Fruit fly (Drosophila melanogaster) whole organism, wandering third instar larva: Measurements from ENCODE around the gene CG14866.
A peak's percentile ranks its signal among the peaks of the same experiment; 100 is the strongest.

Experiments
- Abd-B ChIP-seq: fragments of >200 bp; optimal IDR thresholded peaks from 2 replicates; lab custom pipeline; 2017; ENCODE audit warnings: missing biosample characterization, missing genetic modification characterization
- CG32264 ChIP-seq: fragments of 200-800 bp; sonication (Bioruptor generic); optimal IDR thresholded peaks from 2 replicates; lab custom pipeline; 2016; ENCODE audit warnings: missing biosample characterization, missing genetic modification characterization
- CG9705 ChIP-seq: fragments of 200-800 bp; sonication (Bioruptor generic); optimal IDR thresholded peaks from 2 replicates; lab custom pipeline; 2018; ENCODE audit warnings: missing biosample characterization, mild to moderate bottlenecking, missing genetic modification characterization
- CrebA ChIP-seq: fragments of 200-800 bp; sonication (Bioruptor generic); optimal IDR thresholded peaks from 2 replicates; lab custom pipeline; 2016; ENCODE audit warnings: missing biosample characterization, mild to moderate bottlenecking, missing genetic modification characterization, borderline replicate concordance
- Dif ChIP-seq: fragments of 200-275, 200-300 bp; sonication (Bioruptor generic); optimal IDR thresholded peaks from 2 replicates; lab custom pipeline; 2018; ENCODE audit warnings: missing biosample characterization, missing genetic modification characterization; ENCODE audit not compliant: partially characterized antibody
- GATAd ChIP-seq: sonication (Bioruptor generic); optimal IDR thresholded peaks from 2 replicates; lab custom pipeline; 2016; ENCODE audit warnings: missing biosample characterization, missing genetic modification characterization
- HLH106 ChIP-seq: fragments of 200-800 bp; optimal IDR thresholded peaks from 3 replicates; lab custom pipeline; 2019; ENCODE audit warnings: missing biosample characterization, mild to moderate bottlenecking, missing genetic modification characterization, moderate library complexity
- Hr78 ChIP-seq: fragments of >200 bp; optimal IDR thresholded peaks from 2 replicates; lab custom pipeline; 2017; ENCODE audit warnings: missing biosample characterization, missing genetic modification characterization
- Hr83 ChIP-seq: fragments of 200-300 bp; sonication (Bioruptor generic); optimal IDR thresholded peaks from 2 replicates; lab custom pipeline; 2016; ENCODE audit warnings: missing biosample characterization, mild to moderate bottlenecking, missing genetic modification characterization, moderate library complexity; ENCODE audit not compliant: poor library complexity, severe bottlenecking
- Jra ChIP-seq: sonication (Bioruptor generic); optimal IDR thresholded peaks from 2 replicates; lab custom pipeline; 2016; ENCODE audit warnings: missing biosample characterization, missing genetic modification characterization
- Mio ChIP-seq: sonication (Bioruptor generic); optimal IDR thresholded peaks from 2 replicates; lab custom pipeline; 2016; ENCODE audit warnings: missing biosample characterization, missing genetic modification characterization
- Myc ChIP-seq: fragments of >200 bp; optimal IDR thresholded peaks from 2 replicates; lab custom pipeline; 2017
- N ChIP-seq: fragments of >200 bp; optimal IDR thresholded peaks from 2 replicates; lab custom pipeline; 2018; ENCODE audit warnings: missing biosample characterization, missing external identifiers, missing genetic modification characterization
- OdsH ChIP-seq: fragments of 200-800 bp; sonication (Bioruptor generic); optimal IDR thresholded peaks from 2 replicates; lab custom pipeline; 2016; ENCODE audit warnings: missing biosample characterization, mild to moderate bottlenecking, missing genetic modification characterization
- Rel ChIP-seq, 2 experiments: fragments of 200-800 bp; sonication (Bioruptor generic) in 1 of 2; optimal IDR thresholded peaks; 2 replicates in 1 of 2; 3 replicates in 1 of 2; lab custom pipeline; 2016 to 2019; ENCODE audit warnings: mild to moderate bottlenecking in 2 of 2, missing biosample characterization in 2 of 2, missing genetic modification characterization in 2 of 2, moderate library complexity in 1 of 2
- Sp1 ChIP-seq: fragments of 200-800 bp; sonication (Bioruptor generic); optimal IDR thresholded peaks from 3 replicates; lab custom pipeline; 2019; ENCODE audit warnings: missing biosample characterization, mild to moderate bottlenecking, missing genetic modification characterization, moderate library complexity
- Vsx2 ChIP-seq: fragments of 200-300, 225-300 bp; sonication (Bioruptor generic); optimal IDR thresholded peaks from 2 replicates; lab custom pipeline; 2018; ENCODE audit warnings: missing biosample characterization, missing genetic modification characterization; ENCODE audit not compliant: partially characterized antibody
- br ChIP-seq: fragments of 200-800 bp; sonication (Bioruptor generic); optimal IDR thresholded peaks from 2 replicates; lab custom pipeline; 2016; ENCODE audit warnings: missing biosample characterization, missing genetic modification characterization
- brk ChIP-seq: fragments of 200-800 bp; sonication (Bioruptor generic); optimal IDR thresholded peaks from 2 replicates; lab custom pipeline; 2016; ENCODE audit warnings: missing biosample characterization, mild to moderate bottlenecking, missing genetic modification characterization
- dl ChIP-seq, 2 experiments: fragments of 175-275, 200-275 bp in 1 of 2; fragments of 200-275 bp in 1 of 2; sonication (Bioruptor generic); optimal IDR thresholded peaks; lab custom pipeline; 2018; ENCODE audit warnings: mild to moderate bottlenecking in 2 of 2, missing biosample characterization in 2 of 2, missing genetic modification characterization in 2 of 2, moderate library complexity in 2 of 2; ENCODE audit not compliant: partially characterized antibody in 2 of 2, insufficient read depth in 1 of 2
- dmrt93B ChIP-seq: fragments of 200-800 bp; sonication (Bioruptor generic); optimal IDR thresholded peaks from 2 replicates; lab custom pipeline; 2018; ENCODE audit warnings: missing biosample characterization, mild to moderate bottlenecking, missing genetic modification characterization
- dsf ChIP-seq: sonication (Bioruptor generic); optimal IDR thresholded peaks from 2 replicates; lab custom pipeline; 2016; ENCODE audit warnings: missing biosample characterization, missing genetic modification characterization, borderline replicate concordance
- ey ChIP-seq: fragments of 200-800 bp; sonication (Bioruptor generic); optimal IDR thresholded peaks from 2 replicates; lab custom pipeline; 2016; ENCODE audit warnings: missing biosample characterization, missing genetic modification characterization
- foxo ChIP-seq, 2 experiments: fragments of 200-800 bp; sonication (Bioruptor generic); optimal IDR thresholded peaks; 2 replicates in 1 of 2; 3 replicates in 1 of 2; lab custom pipeline; 2016 to 2017; ENCODE audit warnings: missing biosample characterization in 2 of 2, missing genetic modification characterization in 2 of 2
- fru ChIP-seq: fragments of 200-800 bp; sonication (Bioruptor generic); optimal IDR thresholded peaks from 3 replicates; lab custom pipeline; 2016; ENCODE audit warnings: missing biosample characterization, mild to moderate bottlenecking, missing genetic modification characterization
- h ChIP-seq: fragments of 200-800 bp; sonication (Bioruptor generic); optimal IDR thresholded peaks from 3 replicates; lab custom pipeline; 2016; ENCODE audit warnings: missing biosample characterization, mild to moderate bottlenecking, missing genetic modification characterization
- jim ChIP-seq: fragments of 175-275, 200-325 bp; sonication (Bioruptor generic); optimal IDR thresholded peaks from 2 replicates; lab custom pipeline; 2016; ENCODE audit warnings: missing biosample characterization, mild to moderate bottlenecking, missing genetic modification characterization
- lola ChIP-seq: fragments of >200 bp; optimal IDR thresholded peaks from 2 replicates; lab custom pipeline; 2017; ENCODE audit warnings: missing biosample characterization, missing genetic modification characterization
- pan ChIP-seq: fragments of >200 bp; optimal IDR thresholded peaks from 2 replicates; lab custom pipeline; 2017
- psq ChIP-seq: fragments of 200-800 bp; sonication (Bioruptor generic); optimal IDR thresholded peaks from 3 replicates; lab custom pipeline; 2017; ENCODE audit warnings: missing biosample characterization, mild to moderate bottlenecking, missing genetic modification characterization, moderate library complexity
- rgr ChIP-seq: fragments of 200-800 bp; sonication (Bioruptor generic); optimal IDR thresholded peaks from 3 replicates; lab custom pipeline; 2016; ENCODE audit warnings: missing biosample characterization, mild to moderate bottlenecking, missing genetic modification characterization
- sage ChIP-seq: fragments of 200-800 bp; sonication (Bioruptor generic); optimal IDR thresholded peaks from 2 replicates; lab custom pipeline; 2016; ENCODE audit warnings: missing biosample characterization, mild to moderate bottlenecking, missing genetic modification characterization
- sv ChIP-seq: fragments of 200-800 bp; sonication (Bioruptor generic); optimal IDR thresholded peaks from 3 replicates; lab custom pipeline; 2016; ENCODE audit warnings: missing biosample characterization, missing genetic modification characterization
- tai ChIP-seq: sonication (Bioruptor generic); optimal IDR thresholded peaks from 2 replicates; lab custom pipeline; 2016; ENCODE audit warnings: missing biosample characterization, missing genetic modification characterization
- usp ChIP-seq: fragments of >200 bp; optimal IDR thresholded peaks from 2 replicates; lab custom pipeline; 2017; ENCODE audit warnings: missing biosample characterization, missing genetic modification characterization
- woc ChIP-seq: sonication (Bioruptor generic); optimal IDR thresholded peaks from 2 replicates; lab custom pipeline; 2016; ENCODE audit warnings: missing biosample characterization, mild to moderate bottlenecking, missing genetic modification characterization

CG14866 gene

dm6 chr3R:15287763-15288162 lies 28.5 kb upstream of the CG14866 start:
- TF ChIP-seq HLH106 (tag; lab: Kevin White, UChicago), result peak; percentile 30
- peak; percentile 68 to 71 for TF ChIP-seq dl (GFP tag; optimal IDR thresholded peaks at IDR 0.05; lab: Kevin White, UChicago; ENCODE audit: insufficient read depth in 1 of 2, partially characterized antibody in 2 of 2)
- no peak for TF ChIP-seq dsf (GFP tag; lab: Kevin White, UChicago)
- no peak for TF ChIP-seq br (GFP tag; lab: Kevin White, UChicago)
- no peak for TF ChIP-seq brk (GFP tag; lab: Kevin White, UChicago)
- peak; percentile 36 for TF ChIP-seq rgr
- TF ChIP-seq fru, result no peak
- no peak for TF ChIP-seq Rel (GFP tag; optimal IDR thresholded peaks at IDR 0.05; lab: Kevin White, UChicago)
- TF ChIP-seq Rel (tag; optimal IDR thresholded peaks at IDR 0.05; lab: Kevin White, UChicago), result peak; percentile 39
- peak; percentile 5 for TF ChIP-seq h (GFP tag; lab: Kevin White, UChicago)
- no peak for TF ChIP-seq Mio (GFP tag; lab: Kevin White, UChicago)
- no peak for TF ChIP-seq jim
- no peak for TF ChIP-seq N (GFP tag; lab: Kevin White, UChicago)
- peak; percentile 76 for TF ChIP-seq Vsx2 (GFP tag; lab: Kevin White, UChicago)
- no peak for TF ChIP-seq dmrt93B (GFP tag; lab: Kevin White, UChicago)
- TF ChIP-seq sv (GFP tag; lab: Kevin White, UChicago), result no peak
- TF ChIP-seq Hr78 (GFP tag; lab: Kevin White, UChicago), result no peak
- TF ChIP-seq lola (GFP tag; lab: Kevin White, UChicago), result no peak
- TF ChIP-seq Myc, result peak; percentile 73
- peak; percentile 86 for TF ChIP-seq Dif
- peak in 1 of 2 experiments; percentile 14 for TF ChIP-seq foxo (GFP tag; optimal IDR thresholded peaks at IDR 0.05; lab: Kevin White, UChicago)

- TF ChIP-seq GATAd (no peak), sv (GFP tag; lab: Kevin White, UChicago) (no peak), CG9705 (GFP tag; lab: Kevin White, UChicago) (no peak), br (GFP tag; lab: Kevin White, UChicago) (no peak), Vsx2 (GFP tag; lab: Kevin White, UChicago) (no peak), dl (GFP tag; optimal IDR thresholded peaks at IDR 0.05; lab: Kevin White, UChicago; ENCODE audit: insufficient read depth in 1 of 2, partially characterized antibody in 2 of 2) (no peak), fru (no peak), lola (GFP tag; lab: Kevin White, UChicago) (no peak), usp (GFP tag; lab: Kevin White, UChicago) (no peak), sage (GFP tag; lab: Kevin White, UChicago) (no peak), Dif (no peak), CrebA (GFP tag; lab: Kevin White, UChicago) (no peak), psq (GFP tag; lab: Kevin White, UChicago) (no peak), dsf (GFP tag; lab: Kevin White, UChicago) (no peak), tai (GFP tag; lab: Kevin White, UChicago) (no peak), OdsH (GFP tag; lab: Kevin White, UChicago) (no peak), Abd-B (GFP tag; lab: Kevin White, UChicago) (no peak)
Observed at dm6 chr3R:15288802-15289201, 27.5 kb upstream of the CG14866 start.

- TF ChIP-seq Dif (no peak), brk (GFP tag; lab: Kevin White, UChicago) (no peak)
Observed at dm6 chr3R:15289828-15290641, 26.2 kb upstream of the CG14866 start.

dm6 chr3R:15290642-15291118 lies 25.6 kb upstream of the CG14866 start, which contains the start of gene CG45218:
Gene CG45218 (minus strand): TSS chr3R:15290799.
- TF ChIP-seq Hr78 (GFP tag; lab: Kevin White, UChicago), result no peak
- TF ChIP-seq CG32264 (GFP tag; lab: Kevin White, UChicago), result no peak
- TF ChIP-seq OdsH (GFP tag; lab: Kevin White, UChicago), result peak; percentile 19
- no peak for TF ChIP-seq ey (GFP tag; lab: Kevin White, UChicago)
- TF ChIP-seq CG9705 (GFP tag; lab: Kevin White, UChicago), result no peak
- TF ChIP-seq Vsx2 (GFP tag; lab: Kevin White, UChicago), result peak; percentile 21
- no peak for TF ChIP-seq Sp1
- peak in 1 of 2 experiments; percentile 23 for TF ChIP-seq foxo (GFP tag; optimal IDR thresholded peaks at IDR 0.05; lab: Kevin White, UChicago)
- TF ChIP-seq N (GFP tag; lab: Kevin White, UChicago), result peak; percentile 45
- no peak for TF ChIP-seq dmrt93B (GFP tag; lab: Kevin White, UChicago)
- TF ChIP-seq Dif, result peak; percentile 68
- no peak for TF ChIP-seq Rel (GFP tag; optimal IDR thresholded peaks at IDR 0.05; lab: Kevin White, UChicago)
- no peak for TF ChIP-seq Rel (tag; optimal IDR thresholded peaks at IDR 0.05; lab: Kevin White, UChicago)
- TF ChIP-seq usp (GFP tag; lab: Kevin White, UChicago), result no peak
- TF ChIP-seq Hr83 (GFP tag; lab: Kevin White, UChicago), result peak; percentile 78
- no peak for TF ChIP-seq Mio (GFP tag; lab: Kevin White, UChicago)
- peak; percentile 68 for TF ChIP-seq h (GFP tag; lab: Kevin White, UChicago)
- TF ChIP-seq pan, result no peak
- peak; percentile 55 for TF ChIP-seq Jra (GFP tag; lab: Kevin White, UChicago)
- TF ChIP-seq woc, result no peak
- TF ChIP-seq dl (GFP tag; optimal IDR thresholded peaks at IDR 0.05; lab: Kevin White, UChicago; ENCODE audit: insufficient read depth in 1 of 2, partially characterized antibody in 2 of 2), result peak in 1 of 2 experiments; percentile 7
- TF ChIP-seq psq (GFP tag; lab: Kevin White, UChicago), result no peak
- no peak for TF ChIP-seq sage (GFP tag; lab: Kevin White, UChicago)
- TF ChIP-seq br (GFP tag; lab: Kevin White, UChicago), result peak; percentile 46
- no peak for TF ChIP-seq HLH106 (tag; lab: Kevin White, UChicago)
- TF ChIP-seq, all 38 proteins: peak for 10
